Fruit fly (Drosophila melanogaster): Measurements from ENCODE around the gene CG14298.

The CG14298 gene

DNA sequence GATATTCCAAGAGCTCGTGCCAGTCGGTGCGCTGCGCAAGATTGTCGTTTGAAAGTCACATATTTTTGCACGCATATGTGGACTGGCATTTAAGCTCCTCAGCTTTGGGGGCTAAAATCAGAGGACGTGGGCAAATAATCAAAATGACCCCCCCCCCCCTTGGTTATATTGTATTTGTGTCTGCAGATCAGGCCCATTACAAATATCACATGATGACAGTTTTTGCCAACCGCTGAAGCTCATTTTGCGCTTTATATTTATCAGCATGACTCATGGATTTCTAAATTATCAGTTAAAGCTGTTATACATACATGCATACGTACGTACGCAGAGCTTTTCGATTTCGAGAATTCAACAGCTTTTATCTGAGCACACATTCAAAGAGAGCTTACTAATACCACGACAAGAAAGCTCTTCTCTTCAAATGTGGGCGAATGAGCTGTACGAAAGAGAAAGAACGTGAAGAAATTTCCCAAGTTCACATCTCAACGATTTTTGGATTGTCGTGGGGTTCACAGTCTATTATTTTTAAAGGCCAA, 41.5 kb downstream of the CG14298 start (continued):
- TF ChIP-seq br (optimal IDR thresholded peaks at IDR 0.05) (no peak), CG6683 (GFP tag; optimal IDR thresholded peaks at IDR 0.05) (no peak), so (GFP tag; IDR thresholded peaks at IDR 0.05) (peak; percentile 14; the same call in 1 of the 3 replicates), Stat92E (GFP tag; optimal IDR thresholded peaks at IDR 0.05) (peak in 1 of 3 experiments; percentile 54), CG15479 (GFP tag; optimal IDR thresholded peaks at IDR 0.05) (no peak), Xbp1 (GFP tag; optimal IDR thresholded peaks at IDR 0.05) (no peak), dati (GFP tag; IDR thresholded peaks at IDR 0.05) (no peak), zfh2 (GFP tag; optimal IDR thresholded peaks at IDR 0.05) (no peak), Fer3 (tag; optimal IDR thresholded peaks at IDR 0.05) (peak; percentile 19), Lhr (GFP tag; optimal IDR thresholded peaks at IDR 0.05) (no peak), CHES-1-like (GFP tag; optimal IDR thresholded peaks at IDR 0.05) (no peak), CG8388 (GFP tag; optimal IDR thresholded peaks at IDR 0.05) (no peak), nerfin-1 (tag; optimal IDR thresholded peaks at IDR 0.05) (no peak), CG17612 (GFP tag; IDR thresholded peaks at IDR 0.05) (no peak), abd-A (tag; optimal IDR thresholded peaks at IDR 0.05) (peak; percentile 84), Hmr (GFP tag; optimal IDR thresholded peaks at IDR 0.05) (peak; percentile 43), CG6654 (GFP tag; optimal IDR thresholded peaks at IDR 0.05) (no peak), Dfd (GFP tag; optimal IDR thresholded peaks at IDR 0.05) (no peak), tin (GFP tag; optimal IDR thresholded peaks at IDR 0.05) (no peak), sd (tag; optimal IDR thresholded peaks at IDR 0.05) (peak; percentile 83), ara (GFP tag; IDR thresholded peaks at IDR 0.05) (no peak), cad (GFP tag; optimal IDR thresholded peaks at IDR 0.05) (no peak), CG18619 (GFP tag; optimal IDR thresholded peaks at IDR 0.05) (no peak), CG3726 (GFP tag; IDR thresholded peaks at IDR 0.05) (no peak), exex (tag; optimal IDR thresholded peaks at IDR 0.05) (peak; percentile 95), CG34422 (GFP tag; IDR thresholded peaks at IDR 0.05) (no peak), dm (GFP tag; optimal IDR thresholded peaks at IDR 0.05) (no peak), CG15011 (GFP tag; optimal IDR thresholded peaks at IDR 0.05) (no peak), Xrp1 (GFP tag; IDR thresholded peaks at IDR 0.05) (peak; percentile 32; the same call in 1 of the 2 replicates), mld (GFP tag; IDR thresholded peaks at IDR 0.05; ENCODE audit: partially characterized antibody) (no peak), ro (GFP tag; IDR thresholded peaks at IDR 0.05) (no peak), slp2 (GFP tag; optimal IDR thresholded peaks at IDR 0.05) (no peak), Hey (tag; optimal IDR thresholded peaks at IDR 0.05) (peak; percentile 45), CG5953 (GFP tag; IDR thresholded peaks at IDR 0.05) (no peak), pho (GFP tag; optimal IDR thresholded peaks at IDR 0.05) (no peak), az2 (GFP tag; optimal IDR thresholded peaks at IDR 0.05) (no peak), zen2 (GFP tag; IDR thresholded peaks at IDR 0.05; ENCODE audit: partially characterized antibody) (no peak), Mrtf (GFP tag; IDR thresholded peaks at IDR 0.05) (no peak), Side (GFP tag; optimal IDR thresholded peaks at IDR 0.05) (no peak), fd102C (GFP tag; optimal IDR thresholded peaks at IDR 0.05) (no peak), trem (tag; optimal IDR thresholded peaks at IDR 0.05) (no peak), E2f2 (GFP tag; IDR thresholded peaks at IDR 0.05) (no peak), ewg (GFP tag; optimal IDR thresholded peaks at IDR 0.05) (no peak), Dad (GFP tag; optimal IDR thresholded peaks at IDR 0.05) (no peak), Rx (GFP tag; IDR thresholded peaks at IDR 0.05) (no peak), CG15696 (tag; optimal IDR thresholded peaks at IDR 0.05) (no peak), CG9797 (GFP tag; optimal IDR thresholded peaks at IDR 0.05) (no peak), B-H1 (GFP tag; IDR thresholded peaks at IDR 0.05) (no peak), Camta (GFP tag; optimal IDR thresholded peaks at IDR 0.05) (no peak), Hr78 (GFP tag; optimal IDR thresholded peaks at IDR 0.05) (no peak), CG2129 (GFP tag; IDR thresholded peaks at IDR 0.05; ENCODE audit: partially characterized antibody) (no peak)
